Fruit fly (Drosophila melanogaster) whole organism, embryonic: Measurements from ENCODE around the gene CG15014.

Experiments
- Abd-B ChIP-seq: fragments of 200-800 bp; sonication (Bioruptor generic); optimal IDR thresholded peaks from 2 replicates; lab custom pipeline; 2018; ENCODE audit warnings: missing biosample characterization, mild to moderate bottlenecking, missing genetic modification characterization, moderate library complexity
- Asciz ChIP-seq: fragments of 200-800 bp; sonication (Bioruptor generic); optimal IDR thresholded peaks from 2 replicates; lab custom pipeline; 2017; ENCODE audit warnings: missing biosample characterization, mild to moderate bottlenecking, missing genetic modification characterization, missing genetic modification reagents
- CG10366 ChIP-seq: fragments of 200-800 bp; sonication (Bioruptor generic); IDR thresholded peaks from 2 replicates; pipeline ENCODE4 v1.3.6; 2022; ENCODE audit warnings: missing biosample characterization, missing genetic modification characterization
- CG10654 ChIP-seq: fragments of 200-800 bp; sonication (Bioruptor generic); optimal IDR thresholded peaks from 2 replicates; lab custom pipeline; 2016; ENCODE audit warnings: missing biosample characterization, missing genetic modification characterization
- CG11560 ChIP-seq: fragments of 200-800 bp; sonication (Bioruptor generic); IDR thresholded peaks from 3 replicates; pipeline ENCODE4 v1.3.6; 2022; ENCODE audit warnings: missing biosample characterization, missing genetic modification characterization
- CG12744 ChIP-seq: fragments of 200-800 bp; sonication (Bioruptor generic); optimal IDR thresholded peaks from 2 replicates; lab custom pipeline; 2016; ENCODE audit warnings: missing biosample characterization, missing genetic modification characterization
- CG14710 ChIP-seq: fragments of 200-800 bp; sonication (Bioruptor generic); optimal IDR thresholded peaks from 3 replicates; lab custom pipeline; 2019; ENCODE audit warnings: missing biosample characterization, mild to moderate bottlenecking, missing genetic modification characterization, moderate library complexity
- CG15011 ChIP-seq: fragments of 200-800 bp; sonication (Bioruptor generic); optimal IDR thresholded peaks from 3 replicates; lab custom pipeline; 2018; ENCODE audit warnings: missing biosample characterization, mild to moderate bottlenecking, missing genetic modification characterization
- CG15269 ChIP-seq: fragments of 200-800 bp; sonication (Bioruptor generic); optimal IDR thresholded peaks from 2 replicates; lab custom pipeline; 2018; ENCODE audit warnings: missing biosample characterization, mild to moderate bottlenecking, missing genetic modification characterization, moderate library complexity
- CG17361 ChIP-seq: fragments of 200-800 bp; sonication (Bioruptor generic); IDR thresholded peaks from 3 replicates; pipeline ENCODE4 v1.3.6; 2022; ENCODE audit warnings: missing biosample characterization, missing genetic modification characterization
- CG18476 ChIP-seq: fragments of 200-800 bp; sonication (Bioruptor generic); optimal IDR thresholded peaks from 2 replicates; lab custom pipeline; 2016; ENCODE audit warnings: missing biosample characterization, mild to moderate bottlenecking, missing genetic modification characterization
- CG18599 ChIP-seq: fragments of 200-800 bp; sonication (Bioruptor generic); optimal IDR thresholded peaks from 3 replicates; lab custom pipeline; 2017; ENCODE audit warnings: missing biosample characterization, missing genetic modification characterization, mild to moderate bottlenecking, moderate library complexity, missing genetic modification reagents
- CG2199 ChIP-seq: fragments of 200-800 bp; sonication (Bioruptor generic); IDR thresholded peaks from 3 replicates; pipeline ENCODE4 v1.3.6; 2022; ENCODE audit warnings: missing biosample characterization, missing genetic modification characterization
- CG2202 ChIP-seq: fragments of 200-800 bp; sonication (Bioruptor generic); optimal IDR thresholded peaks from 2 replicates; lab custom pipeline; 2018; ENCODE audit warnings: missing biosample characterization, mild to moderate bottlenecking, missing genetic modification characterization
- CG2889 ChIP-seq: fragments of 200-800 bp; sonication (Bioruptor generic); IDR thresholded peaks from 3 replicates; pipeline ENCODE4 v1.3.6; 2022; ENCODE audit warnings: missing biosample characterization, missing genetic modification characterization
- CG34224 ChIP-seq: fragments of 200-800 bp; sonication (Bioruptor generic); IDR thresholded peaks from 3 replicates; pipeline ENCODE4 v1.3.6; 2022; ENCODE audit warnings: missing biosample characterization, missing genetic modification characterization; ENCODE audit not compliant: partially characterized antibody
- CG3847 ChIP-seq: fragments of 200-800 bp; sonication (Bioruptor generic); IDR thresholded peaks from 2 replicates; pipeline ENCODE4 v1.3.6; 2022; ENCODE audit warnings: missing biosample characterization, missing genetic modification characterization
- CG43689 ChIP-seq: fragments of 200-800 bp; sonication (Bioruptor generic); IDR thresholded peaks from 2 replicates; pipeline ENCODE4 v1.3.6; 2022; ENCODE audit warnings: missing biosample characterization, missing genetic modification characterization
- CG6689 ChIP-seq: fragments of 200-800 bp; sonication (Bioruptor generic); IDR thresholded peaks from 2 replicates; pipeline ENCODE4 v1.3.6; 2022; ENCODE audit warnings: missing biosample characterization, missing genetic modification characterization
- CG6813 ChIP-seq: fragments of 200-800 bp; sonication (Bioruptor generic); optimal IDR thresholded peaks from 2 replicates; lab custom pipeline; 2017; ENCODE audit warnings: missing biosample characterization, missing genetic modification characterization, mild to moderate bottlenecking, moderate library complexity, missing genetic modification reagents
- CG7745 ChIP-seq: fragments of 200-800 bp; sonication (Bioruptor generic); optimal IDR thresholded peaks from 2 replicates; lab custom pipeline; 2018; ENCODE audit warnings: missing biosample characterization, mild to moderate bottlenecking, missing genetic modification characterization, moderate library complexity
- CG8944 ChIP-seq: fragments of 200-800 bp; sonication (Bioruptor generic); optimal IDR thresholded peaks from 3 replicates; lab custom pipeline; 2016; ENCODE audit warnings: missing biosample characterization, missing genetic modification characterization
- CG9437 ChIP-seq: fragments of 200-800 bp; sonication (Bioruptor generic); optimal IDR thresholded peaks from 2 replicates; lab custom pipeline; 2018; ENCODE audit warnings: missing biosample characterization, mild to moderate bottlenecking, missing genetic modification characterization
- Chrac-16 ChIP-seq: fragments of 200-800 bp; sonication (Bioruptor generic); optimal IDR thresholded peaks from 3 replicates; lab custom pipeline; 2016; ENCODE audit warnings: missing biosample characterization, missing genetic modification characterization
- Dad ChIP-seq: fragments of 200-800 bp; sonication (Bioruptor generic); optimal IDR thresholded peaks from 3 replicates; lab custom pipeline; 2016; ENCODE audit warnings: missing biosample characterization, missing genetic modification characterization
- Dip2 ChIP-seq: fragments of 200-800 bp; sonication (Bioruptor generic); IDR thresholded peaks from 2 replicates; pipeline ENCODE4 v1.3.6; 2022; ENCODE audit warnings: missing biosample characterization, missing genetic modification characterization
- E2f2 ChIP-seq: fragments of 200-800 bp; sonication (Bioruptor generic); IDR thresholded peaks from 2 replicates; pipeline ENCODE4 v1.3.6; 2022; ENCODE audit warnings: missing biosample characterization, missing genetic modification characterization
- HLH3B ChIP-seq: fragments of 200-800 bp; sonication (Bioruptor generic); IDR thresholded peaks from 2 replicates; pipeline ENCODE4 v1.3.6; 2022; ENCODE audit warnings: missing biosample characterization, missing genetic modification characterization
- HLHmδ ChIP-seq: fragments of 200-800 bp; sonication (Bioruptor generic); optimal IDR thresholded peaks from 2 replicates; lab custom pipeline; 2018; ENCODE audit warnings: missing biosample characterization, mild to moderate bottlenecking, missing genetic modification characterization, moderate library complexity
- HmgD ChIP-seq: fragments of 200-800 bp; sonication (Bioruptor generic); optimal IDR thresholded peaks from 3 replicates; lab custom pipeline; 2016; ENCODE audit warnings: missing biosample characterization, missing genetic modification characterization
- Hr51 ChIP-seq, 2 experiments: fragments of 200-800 bp; sonication (Bioruptor generic); optimal IDR thresholded peaks; 2 replicates in 1 of 2; 3 replicates in 1 of 2; lab custom pipeline; 2016 to 2018; ENCODE audit warnings: missing biosample characterization in 2 of 2, missing genetic modification characterization in 2 of 2, mild to moderate bottlenecking in 1 of 2, moderate library complexity in 1 of 2
- NfI ChIP-seq: fragments of 200-800 bp; sonication (Bioruptor generic); optimal IDR thresholded peaks from 3 replicates; lab custom pipeline; 2018; ENCODE audit warnings: missing biosample characterization, mild to moderate bottlenecking, missing genetic modification characterization, moderate library complexity
- Vsx1 ChIP-seq: fragments of 200-800 bp; sonication (Bioruptor generic); optimal IDR thresholded peaks from 2 replicates; lab custom pipeline; 2017; ENCODE audit warnings: missing biosample characterization, mild to moderate bottlenecking, missing genetic modification characterization, missing genetic modification reagents
- ase ChIP-seq: fragments of 200-800 bp; sonication (Bioruptor generic); IDR thresholded peaks from 3 replicates; pipeline ENCODE4 v1.3.6; 2022; ENCODE audit warnings: missing biosample characterization, missing genetic modification characterization
- ash1 ChIP-seq: fragments of 200-800 bp; sonication (Bioruptor generic); optimal IDR thresholded peaks from 2 replicates; lab custom pipeline; 2018; ENCODE audit warnings: missing biosample characterization, mild to moderate bottlenecking, missing genetic modification characterization
- btn ChIP-seq: fragments of 200-800 bp; sonication (Bioruptor generic); optimal IDR thresholded peaks from 2 replicates; lab custom pipeline; 2016; ENCODE audit warnings: missing biosample characterization, missing genetic modification characterization
- ems ChIP-seq: fragments of 200-800 bp; sonication (Bioruptor generic); optimal IDR thresholded peaks from 3 replicates; lab custom pipeline; 2016; ENCODE audit warnings: missing biosample characterization, missing genetic modification characterization
- gcm ChIP-seq: fragments of 200-800 bp; sonication (Bioruptor generic); optimal IDR thresholded peaks from 2 replicates; lab custom pipeline; 2019; ENCODE audit warnings: missing biosample characterization, mild to moderate bottlenecking, missing genetic modification characterization, moderate library complexity
- ham ChIP-seq: fragments of 200-800 bp; sonication (Bioruptor generic); IDR thresholded peaks from 2 replicates; pipeline ENCODE4 v1.3.6; 2022; ENCODE audit warnings: missing biosample characterization, missing genetic modification characterization
- jigr1 ChIP-seq: fragments of 200-800 bp; sonication (Bioruptor generic); IDR thresholded peaks from 3 replicates; pipeline ENCODE4 v1.3.6; 2022; ENCODE audit warnings: missing biosample characterization, missing genetic modification characterization
- jing ChIP-seq: fragments of 200-800 bp; sonication (Bioruptor generic); optimal IDR thresholded peaks from 2 replicates; lab custom pipeline; 2018; ENCODE audit warnings: missing biosample characterization, mild to moderate bottlenecking, missing genetic modification characterization
- lmd ChIP-seq: fragments of 200-800 bp; sonication (Bioruptor generic); IDR thresholded peaks from 2 replicates; pipeline ENCODE4 v1.3.6; 2022; ENCODE audit warnings: missing biosample characterization, missing genetic modification characterization
- nerfin-2 ChIP-seq: fragments of 200-800 bp; sonication (Bioruptor generic); IDR thresholded peaks from 2 replicates; pipeline ENCODE4 v1.3.6; 2022; ENCODE audit warnings: missing biosample characterization, missing genetic modification characterization; ENCODE audit not compliant: partially characterized antibody
- nmo ChIP-seq: fragments of 200-800 bp; sonication (Bioruptor generic); optimal IDR thresholded peaks from 2 replicates; lab custom pipeline; 2018; ENCODE audit warnings: missing biosample characterization, mild to moderate bottlenecking, missing genetic modification characterization, moderate library complexity
- nom ChIP-seq: fragments of 200-800 bp; sonication (Bioruptor generic); optimal IDR thresholded peaks from 2 replicates; lab custom pipeline; 2017; ENCODE audit warnings: missing biosample characterization, missing genetic modification characterization, mild to moderate bottlenecking, moderate library complexity, missing genetic modification reagents
- run ChIP-seq: fragments of 200-800 bp; sonication (Bioruptor generic); optimal IDR thresholded peaks from 3 replicates; lab custom pipeline; 2018; ENCODE audit warnings: missing biosample characterization, mild to moderate bottlenecking, missing genetic modification characterization
- sens-2 ChIP-seq: fragments of 200-800 bp; sonication (Bioruptor generic); IDR thresholded peaks from 2 replicates; pipeline ENCODE4 v1.3.6; 2022; ENCODE audit warnings: missing biosample characterization, missing genetic modification characterization
- tap ChIP-seq: fragments of 200-800 bp; optimal IDR thresholded peaks from 3 replicates; lab custom pipeline; 2019; ENCODE audit warnings: missing biosample characterization, mild to moderate bottlenecking, missing genetic modification characterization, moderate library complexity
- ttk ChIP-seq: fragments of 200-800 bp; sonication (Bioruptor generic); IDR thresholded peaks from 2 replicates; pipeline ENCODE4 v2.1.2; 2022; ENCODE audit warnings: missing biosample characterization, missing genetic modification characterization
- yki ChIP-seq: fragments of >200 bp; optimal IDR thresholded peaks from 3 replicates; lab custom pipeline; 2018
- z ChIP-seq: fragments of 200-800 bp; sonication (Bioruptor generic); IDR thresholded peaks from 3 replicates; pipeline ENCODE4 v1.3.6; 2022; ENCODE audit warnings: missing biosample characterization, missing genetic modification characterization
- zen2 ChIP-seq: fragments of 200-800 bp; sonication (Bioruptor generic); IDR thresholded peaks from 3 replicates; pipeline ENCODE4 v1.3.6; 2022; ENCODE audit warnings: missing biosample characterization, missing genetic modification characterization; ENCODE audit not compliant: partially characterized antibody

Gene CG15014

DNA sequence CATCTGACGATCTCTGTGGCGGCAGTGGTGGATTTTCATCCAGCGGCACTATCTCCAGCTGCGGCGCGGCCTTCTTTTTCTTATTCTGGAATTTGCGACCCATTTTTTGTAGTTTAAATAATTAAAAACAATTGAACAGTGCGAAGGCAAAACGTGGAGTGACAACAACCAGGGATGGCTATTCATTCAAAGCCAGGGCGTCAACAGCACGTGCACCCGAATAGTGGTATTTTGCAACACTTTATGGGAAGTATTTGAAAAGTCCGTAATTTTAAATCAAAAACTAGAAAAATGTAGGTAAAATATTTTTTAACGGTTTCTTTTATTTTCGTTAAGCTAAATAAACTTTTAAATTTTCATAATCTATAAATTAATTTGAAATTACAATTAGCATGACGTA, 39.4 kb downstream of the CG15014 start, which contains the start of gene CG11583 (continued):
- TF ChIP-seq HLH3B: no peak
- TF ChIP-seq CG6689 (GFP tag; lab: Robert Waterston, UW): no peak
- TF ChIP-seq Dad: peak; percentile 35
- TF ChIP-seq CG10366 (GFP tag; lab: Robert Waterston, UW): no peak
- TF ChIP-seq CG9437 (GFP tag; lab: Kevin White, UChicago): no peak
- TF ChIP-seq CG6813 (GFP tag; lab: Kevin White, UChicago): no peak
- no peak for TF ChIP-seq ash1 (GFP tag; lab: Kevin White, UChicago)
- TF ChIP-seq nerfin-2 (GFP tag; lab: Robert Waterston, UW): no peak
- TF ChIP-seq tap (tag; lab: Kevin White, UChicago): no peak
- TF ChIP-seq NfI (GFP tag; lab: Kevin White, UChicago): peak; percentile 52
- TF ChIP-seq CG7745 (tag; lab: Kevin White, UChicago): no peak
- TF ChIP-seq CG8944 (GFP tag; lab: Kevin White, UChicago): peak; percentile 45
- no peak for TF ChIP-seq CG15269
- no peak for TF ChIP-seq CG18476 (GFP tag; lab: Kevin White, UChicago)
- no peak for TF ChIP-seq z (GFP tag; lab: Robert Waterston, UW)
- no peak for TF ChIP-seq Dip2 (GFP tag; lab: Robert Waterston, UW)
- no peak for TF ChIP-seq ttk (GFP tag; lab: Robert Waterston, UW)
- no peak for TF ChIP-seq CG2889 (GFP tag; lab: Robert Waterston, UW)
- TF ChIP-seq nom (GFP tag; lab: Kevin White, UChicago): peak; percentile 14
- TF ChIP-seq CG12744 (GFP tag; lab: Kevin White, UChicago): peak; percentile 35
- no peak for TF ChIP-seq CG2199
- no peak for TF ChIP-seq HmgD (GFP tag; lab: Kevin White, UChicago)
- no peak for TF ChIP-seq HLHmδ (GFP tag; lab: Kevin White, UChicago)
- TF ChIP-seq ems (GFP tag; lab: Kevin White, UChicago): peak; percentile 50
- no peak for TF ChIP-seq CG34224 (GFP tag; lab: Robert Waterston, UW)
- TF ChIP-seq ase (GFP tag; lab: Robert Waterston, UW): no peak
- TF ChIP-seq CG15011: no peak
- no peak for TF ChIP-seq ham (GFP tag; lab: Robert Waterston, UW)
- peak in 1 of 2 experiments; percentile 32 for TF ChIP-seq Hr51 (GFP tag; optimal IDR thresholded peaks at IDR 0.05; lab: Kevin White, UChicago)
- TF ChIP-seq yki (lab: Kevin White, UChicago): no peak
- TF ChIP-seq CG10654: no peak
- TF ChIP-seq CG3847 (GFP tag; lab: Robert Waterston, UW): peak; percentile 68
- TF ChIP-seq CG2202 (tag; lab: Kevin White, UChicago): no peak
- TF ChIP-seq CG43689 (GFP tag; lab: Robert Waterston, UW): no peak
- no peak for TF ChIP-seq CG11560 (tag; lab: Robert Waterston, UW)
- no peak for TF ChIP-seq Abd-B (GFP tag; lab: Kevin White, UChicago)
- no peak for TF ChIP-seq sens-2 (GFP tag; lab: Robert Waterston, UW)
- peak; percentile 49 for TF ChIP-seq CG14710 (tag; lab: Kevin White, UChicago)
- peak; percentile 28 for TF ChIP-seq Chrac-16 (GFP tag; lab: Kevin White, UChicago)
- no peak for TF ChIP-seq gcm (GFP tag; lab: Kevin White, UChicago)
- no peak for TF ChIP-seq CG17361
- TF ChIP-seq CG18599 (GFP tag; lab: Kevin White, UChicago): no peak
- no peak for TF ChIP-seq btn (GFP tag; lab: Kevin White, UChicago)
- TF ChIP-seq lmd (GFP tag; lab: Robert Waterston, UW): no peak
- no peak for TF ChIP-seq Asciz (GFP tag; lab: Kevin White, UChicago)
- peak; percentile 81 for TF ChIP-seq E2f2 (GFP tag; lab: Robert Waterston, UW)
- TF ChIP-seq jigr1: no peak
- TF ChIP-seq nmo (GFP tag; lab: Kevin White, UChicago): peak; percentile 24
- no peak for TF ChIP-seq jing (GFP tag; lab: Kevin White, UChicago)
- no peak for TF ChIP-seq run
- TF ChIP-seq Vsx1 (GFP tag; lab: Kevin White, UChicago): no peak
- no peak for TF ChIP-seq zen2 (GFP tag; lab: Robert Waterston, UW)
